Fruit fly (Drosophila melanogaster) whole organism, embryonic: Measurements from ENCODE around the gene elB.
A peak's percentile ranks its signal among the peaks of the same experiment; 100 is the strongest.

Source experiments
- CG10959 ChIP-seq: fragments of 200-800 bp; sonication (Bioruptor generic); IDR thresholded peaks from 2 replicates; pipeline ENCODE4 v1.3.6; 2022; ENCODE audit warnings: missing biosample characterization, missing genetic modification characterization
- CG11093 ChIP-seq: fragments of 200-800 bp; sonication (Bioruptor generic); IDR thresholded peaks from 3 replicates; pipeline ENCODE4 v1.3.6; 2022; ENCODE audit warnings: missing biosample characterization, missing genetic modification characterization
- CG1603 ChIP-seq: fragments of 200-800 bp; sonication (Bioruptor generic); optimal IDR thresholded peaks from 2 replicates; lab custom pipeline; 2019; ENCODE audit warnings: missing biosample characterization, mild to moderate bottlenecking, missing genetic modification characterization, moderate library complexity
- CG17385 ChIP-seq: fragments of 200-800 bp; sonication (Bioruptor generic); optimal IDR thresholded peaks from 3 replicates; lab custom pipeline; 2018; ENCODE audit warnings: missing biosample characterization, mild to moderate bottlenecking, missing genetic modification characterization
- CG18476 ChIP-seq: fragments of 200-800 bp; sonication (Bioruptor generic); optimal IDR thresholded peaks from 2 replicates; lab custom pipeline; 2016; ENCODE audit warnings: missing biosample characterization, mild to moderate bottlenecking, missing genetic modification characterization
- CG18619 ChIP-seq: fragments of 200-800 bp; sonication (Bioruptor generic); optimal IDR thresholded peaks from 3 replicates; lab custom pipeline; 2017; ENCODE audit warnings: missing biosample characterization, mild to moderate bottlenecking, missing genetic modification characterization
- CG3065 ChIP-seq: fragments of 200-800 bp; sonication (Bioruptor generic); optimal IDR thresholded peaks from 2 replicates; lab custom pipeline; 2016; ENCODE audit warnings: missing biosample characterization, missing genetic modification characterization
- CG31224 ChIP-seq: fragments of 200-800 bp; sonication (Bioruptor generic); IDR thresholded peaks from 2 replicates; pipeline ENCODE4 v1.3.6; 2022; ENCODE audit warnings: missing biosample characterization, missing genetic modification characterization
- CG4328 ChIP-seq: fragments of 200-800 bp; sonication (Bioruptor generic); optimal IDR thresholded peaks from 3 replicates; lab custom pipeline; 2017; ENCODE audit warnings: missing biosample characterization, missing genetic modification reagents, missing genetic modification characterization
- CG5180 ChIP-seq: fragments of 200-800 bp; sonication (Bioruptor generic); optimal IDR thresholded peaks from 3 replicates; lab custom pipeline; 2017; ENCODE audit warnings: missing biosample characterization, missing genetic modification characterization, mild to moderate bottlenecking, moderate library complexity, missing genetic modification reagents
- CG7556 ChIP-seq: fragments of 200-800 bp; sonication (Bioruptor generic); optimal IDR thresholded peaks from 2 replicates; lab custom pipeline; 2017; ENCODE audit warnings: missing biosample characterization, mild to moderate bottlenecking, missing genetic modification characterization
- CG7839 ChIP-seq: fragments of 200-800 bp; sonication (Bioruptor generic); optimal IDR thresholded peaks from 3 replicates; lab custom pipeline; 2018; ENCODE audit warnings: missing biosample characterization, mild to moderate bottlenecking, missing genetic modification characterization, moderate library complexity
- D19B ChIP-seq: fragments of 200-800 bp; sonication (Bioruptor generic); optimal IDR thresholded peaks from 2 replicates; lab custom pipeline; 2017; ENCODE audit warnings: missing biosample characterization, mild to moderate bottlenecking, missing genetic modification characterization
- Dek ChIP-seq: fragments of 200-800 bp; sonication (Bioruptor generic); optimal IDR thresholded peaks from 3 replicates; lab custom pipeline; 2019; ENCODE audit warnings: missing biosample characterization, mild to moderate bottlenecking, missing genetic modification characterization, moderate library complexity
- E2f1 ChIP-seq: fragments of 200-800 bp; sonication (Bioruptor generic); IDR thresholded peaks from 2 replicates; pipeline ENCODE4 v1.3.6; 2022; ENCODE audit warnings: missing biosample characterization, missing genetic modification characterization
- E2f2 ChIP-seq: fragments of 200-800 bp; sonication (Bioruptor generic); IDR thresholded peaks from 2 replicates; pipeline ENCODE4 v1.3.6; 2022; ENCODE audit warnings: missing biosample characterization, missing genetic modification characterization
- HHEX ChIP-seq: fragments of 200-800 bp; sonication (Bioruptor generic); optimal IDR thresholded peaks from 3 replicates; lab custom pipeline; 2017; ENCODE audit warnings: missing biosample characterization, mild to moderate bottlenecking, missing genetic modification characterization, missing genetic modification reagents
- HmgD ChIP-seq: fragments of 200-800 bp; sonication (Bioruptor generic); optimal IDR thresholded peaks from 3 replicates; lab custom pipeline; 2016; ENCODE audit warnings: missing biosample characterization, missing genetic modification characterization
- Hmr ChIP-seq: fragments of 200-800 bp; sonication (Bioruptor generic); optimal IDR thresholded peaks from 3 replicates; lab custom pipeline; 2017; ENCODE audit warnings: mild to moderate bottlenecking, missing biosample characterization, missing genetic modification reagents, missing genetic modification characterization
- Lpt ChIP-seq: fragments of >200 bp; optimal IDR thresholded peaks from 2 replicates; lab custom pipeline; 2018; ENCODE audit warnings: missing biosample characterization, missing genetic modification characterization
- Mrtf ChIP-seq: fragments of 200-800 bp; sonication (Bioruptor generic); IDR thresholded peaks from 3 replicates; pipeline ENCODE4 v1.3.6; 2022; ENCODE audit warnings: missing biosample characterization, missing genetic modification characterization
- Oli ChIP-seq: fragments of 200-800 bp; sonication (Bioruptor generic); optimal IDR thresholded peaks from 2 replicates; lab custom pipeline; 2018; ENCODE audit warnings: missing biosample characterization, mild to moderate bottlenecking, missing genetic modification characterization, moderate library complexity
- Opbp ChIP-seq: fragments of 200-800 bp; sonication (Bioruptor generic); IDR thresholded peaks from 3 replicates; pipeline ENCODE4 v1.3.6; 2022; ENCODE audit warnings: missing biosample characterization, missing genetic modification characterization; ENCODE audit not compliant: partially characterized antibody
- Spps ChIP-seq: fragments of 200-800 bp; sonication (Bioruptor generic); optimal IDR thresholded peaks from 2 replicates; lab custom pipeline; 2018; ENCODE audit warnings: missing biosample characterization, mild to moderate bottlenecking, missing genetic modification characterization
- TFAM ChIP-seq: fragments of 200-800 bp; sonication (Bioruptor generic); optimal IDR thresholded peaks from 2 replicates; lab custom pipeline; 2017; ENCODE audit warnings: missing biosample characterization, missing genetic modification characterization, inconsistent platforms
- az2 ChIP-seq: fragments of 200-800 bp; sonication (Bioruptor generic); optimal IDR thresholded peaks from 3 replicates; lab custom pipeline; 2016; ENCODE audit warnings: missing biosample characterization, missing genetic modification characterization
- bbx ChIP-seq: fragments of 200-800 bp; sonication (Bioruptor generic); IDR thresholded peaks from 2 replicates; pipeline ENCODE4 v1.3.6; 2022; ENCODE audit warnings: missing biosample characterization, missing genetic modification characterization; ENCODE audit not compliant: partially characterized antibody
- cad ChIP-seq: fragments of >200 bp; optimal IDR thresholded peaks from 2 replicates; lab custom pipeline; 2017; ENCODE audit warnings: missing biosample characterization, missing genetic modification characterization
- cg ChIP-seq: fragments of 200-800 bp; sonication (Bioruptor generic); optimal IDR thresholded peaks from 3 replicates; lab custom pipeline; 2019; ENCODE audit warnings: missing biosample characterization, mild to moderate bottlenecking, missing genetic modification characterization, moderate library complexity
- chm ChIP-seq: fragments of 200-800 bp; sonication (Bioruptor generic); IDR thresholded peaks from 2 replicates; pipeline ENCODE4 v1.3.6; 2022; ENCODE audit warnings: missing biosample characterization, missing genetic modification characterization
- crol ChIP-seq: fragments of 200-800 bp; sonication (Bioruptor generic); IDR thresholded peaks from 2 replicates; pipeline ENCODE4 v1.3.6; 2022; ENCODE audit warnings: missing biosample characterization, missing genetic modification characterization
- en ChIP-seq: fragments of 200-800 bp; sonication (Bioruptor generic); optimal IDR thresholded peaks from 2 replicates; lab custom pipeline; 2016; ENCODE audit warnings: missing biosample characterization, missing genetic modification characterization
- eyg ChIP-seq: fragments of 200-800 bp; sonication (Bioruptor generic); optimal IDR thresholded peaks from 3 replicates; lab custom pipeline; 2016; ENCODE audit warnings: missing biosample characterization, missing genetic modification characterization
- fd64A ChIP-seq: fragments of 200-800 bp; sonication (Bioruptor generic); optimal IDR thresholded peaks from 3 replicates; lab custom pipeline; 2018; ENCODE audit warnings: missing biosample characterization, mild to moderate bottlenecking, missing genetic modification characterization
- gcm ChIP-seq: fragments of 200-800 bp; sonication (Bioruptor generic); optimal IDR thresholded peaks from 2 replicates; lab custom pipeline; 2019; ENCODE audit warnings: missing biosample characterization, mild to moderate bottlenecking, missing genetic modification characterization, moderate library complexity
- knrl ChIP-seq: fragments of 200-800 bp; sonication (Bioruptor generic); IDR thresholded peaks from 3 replicates; pipeline ENCODE4 v1.3.6; 2022; ENCODE audit warnings: missing biosample characterization, missing genetic modification characterization; ENCODE audit not compliant: partially characterized antibody
- lbe ChIP-seq: fragments of 200-800 bp; sonication (Bioruptor generic); optimal IDR thresholded peaks from 2 replicates; lab custom pipeline; 2016; ENCODE audit warnings: missing biosample characterization, mild to moderate bottlenecking, missing genetic modification characterization
- maf-S ChIP-seq: fragments of 200-800 bp; sonication (Bioruptor generic); optimal IDR thresholded peaks from 2 replicates; lab custom pipeline; 2016; ENCODE audit warnings: missing biosample characterization, missing genetic modification characterization
- nom ChIP-seq: fragments of 200-800 bp; sonication (Bioruptor generic); optimal IDR thresholded peaks from 2 replicates; lab custom pipeline; 2017; ENCODE audit warnings: missing biosample characterization, missing genetic modification characterization, mild to moderate bottlenecking, moderate library complexity, missing genetic modification reagents
- oc ChIP-seq: fragments of 200-800 bp; sonication (Bioruptor generic); optimal IDR thresholded peaks from 2 replicates; lab custom pipeline; 2018; ENCODE audit warnings: missing biosample characterization, mild to moderate bottlenecking, missing genetic modification characterization, moderate library complexity
- otp ChIP-seq: fragments of 200-800 bp; sonication (Bioruptor generic); IDR thresholded peaks from 3 replicates; pipeline ENCODE4, ENCODE4 v1.3.6; 2022; ENCODE audit warnings: missing biosample characterization, missing genetic modification characterization
- pnt ChIP-seq: fragments of 200-800 bp; sonication (Bioruptor generic); optimal IDR thresholded peaks from 3 replicates; lab custom pipeline; 2016; ENCODE audit warnings: missing biosample characterization, missing genetic modification characterization
- psq ChIP-seq: fragments of 200-800 bp; sonication (Bioruptor generic); optimal IDR thresholded peaks from 2 replicates; lab custom pipeline; 2017; ENCODE audit warnings: missing biosample characterization, missing genetic modification characterization
- pum ChIP-seq: fragments of 200-800 bp; sonication (Bioruptor generic); optimal IDR thresholded peaks from 2 replicates; lab custom pipeline; 2016; ENCODE audit warnings: missing biosample characterization, missing genetic modification characterization
- sc ChIP-seq, 3 experiments: fragments of >200 bp in 2 of 3; fragments of 200-800 bp in 1 of 3; sonication (Bioruptor generic) in 1 of 3; optimal IDR thresholded peaks; 2 replicates in 2 of 3; 3 replicates in 1 of 3; lab custom pipeline; 2017; ENCODE audit warnings: mild to moderate bottlenecking in 1 of 3, missing biosample characterization in 1 of 3, missing genetic modification characterization in 1 of 3, missing genetic modification reagents in 1 of 3
- sens-2 ChIP-seq: fragments of 200-800 bp; sonication (Bioruptor generic); IDR thresholded peaks from 2 replicates; pipeline ENCODE4 v1.3.6; 2022; ENCODE audit warnings: missing biosample characterization, missing genetic modification characterization
- sima ChIP-seq: fragments of 200-800 bp; sonication (Bioruptor generic); optimal IDR thresholded peaks from 2 replicates; lab custom pipeline; 2016; ENCODE audit warnings: missing biosample characterization, missing genetic modification characterization
- trh ChIP-seq: fragments of 200-800 bp; sonication (Bioruptor generic); optimal IDR thresholded peaks from 2 replicates; lab custom pipeline; 2016; ENCODE audit warnings: missing biosample characterization, missing genetic modification characterization
- zfh1 ChIP-seq: fragments of 200-800 bp; sonication (Bioruptor generic); IDR thresholded peaks from 3 replicates; pipeline ENCODE4 v1.3.6; 2022; ENCODE audit warnings: missing biosample characterization, missing genetic modification characterization

The elB gene

dm6 chr2L:14376484-14377254, 32.7 kb downstream of the elB start (continued):
- TF ChIP-seq crol (no peak), CG17385 (GFP tag; lab: Kevin White, UChicago) (peak; percentile 18), bbx (no peak), TFAM (GFP tag; lab: Kevin White, UChicago) (no peak), cad (GFP tag; lab: Kevin White, UChicago) (no peak), psq (GFP tag; lab: Kevin White, UChicago) (no peak), knrl (no peak), fd64A (GFP tag; lab: Kevin White, UChicago) (peak; percentile 1), cg (GFP tag; lab: Kevin White, UChicago) (no peak), maf-S (GFP tag; lab: Kevin White, UChicago) (no peak), CG5180 (no peak), nom (GFP tag; lab: Kevin White, UChicago) (no peak), Lpt (GFP tag; lab: Kevin White, UChicago) (no peak), sc (optimal IDR thresholded peaks at IDR 0.05; lab: Kevin White, UChicago) (no peak), sc (GFP tag; optimal IDR thresholded peaks at IDR 0.05; lab: Kevin White, UChicago) (no peak), sens-2 (no peak), zfh1 (peak; percentile 50; the same call in 1 of the 3 replicates), chm (no peak), CG18619 (GFP tag; lab: Kevin White, UChicago) (peak; percentile 65), D19B (GFP tag; lab: Kevin White, UChicago) (peak; percentile 83), Opbp (GFP tag; lab: Robert Waterston, UW) (no peak), Hmr (GFP tag; lab: Kevin White, UChicago) (no peak), lbe (GFP tag; lab: Kevin White, UChicago) (no peak), pnt (GFP tag; lab: Kevin White, UChicago) (peak; percentile 25), oc (tag; lab: Kevin White, UChicago) (no peak), Spps (no peak), E2f2 (GFP tag; lab: Robert Waterston, UW) (no peak), CG31224 (GFP tag; lab: Robert Waterston, UW) (0 out of 2 replicates have a peak, but pooled peaks have one; percentile 29), pum (no peak), Oli (tag; lab: Kevin White, UChicago) (peak; percentile 44), gcm (GFP tag; lab: Kevin White, UChicago) (no peak), CG1603 (peak; percentile 30), E2f1 (peak; percentile 38), eyg (GFP tag; lab: Kevin White, UChicago) (peak; percentile 8), az2 (GFP tag; lab: Kevin White, UChicago) (peak; percentile 40), Mrtf (GFP tag; lab: Robert Waterston, UW) (no peak), CG4328 (GFP tag; lab: Kevin White, UChicago) (peak; percentile 69), en (GFP tag; lab: Kevin White, UChicago) (no peak), CG7556 (GFP tag; lab: Kevin White, UChicago) (peak; percentile 45), CG10959 (GFP tag; lab: Robert Waterston, UW) (no peak), CG11093 (GFP tag; lab: Robert Waterston, UW) (no peak; the same call in 2 of the 3 replicates), trh (GFP tag; lab: Kevin White, UChicago) (no peak), HHEX (peak; percentile 36), otp (no peak), CG18476 (GFP tag; lab: Kevin White, UChicago) (peak; percentile 34), Dek (tag; lab: Kevin White, UChicago) (no peak), sima (GFP tag; lab: Kevin White, UChicago) (no peak), CG7839 (peak; percentile 71), CG3065 (no peak), HmgD (GFP tag; lab: Kevin White, UChicago) (no peak)
